Worm (Caenorhabditis elegans): Measurements from ENCODE around the gene sna-3.

sna-3 gene

DNA sequence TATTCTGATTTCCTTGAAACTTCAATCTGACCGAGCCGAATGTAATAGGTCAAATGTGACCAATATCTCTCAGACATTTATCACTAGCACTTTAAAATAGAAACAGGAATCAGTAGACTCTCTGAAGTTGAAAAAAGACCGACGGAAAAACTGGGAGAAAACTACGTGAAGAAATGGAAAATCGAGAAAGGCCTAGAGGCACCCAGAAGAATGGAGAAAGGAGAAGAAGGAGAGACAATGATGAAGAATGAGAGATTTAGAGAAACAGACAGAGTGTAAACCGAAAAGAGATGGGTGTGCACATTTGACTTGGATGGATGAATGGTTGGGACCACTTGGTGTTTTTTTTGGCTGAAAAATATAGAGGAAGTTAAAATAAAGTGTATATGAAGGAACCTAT, 36.0 kb downstream of the sna-3 start:
- no peak for TF ChIP-seq unc-62 (GFP tag; optimal IDR thresholded peaks at IDR 0.05)

DNA sequence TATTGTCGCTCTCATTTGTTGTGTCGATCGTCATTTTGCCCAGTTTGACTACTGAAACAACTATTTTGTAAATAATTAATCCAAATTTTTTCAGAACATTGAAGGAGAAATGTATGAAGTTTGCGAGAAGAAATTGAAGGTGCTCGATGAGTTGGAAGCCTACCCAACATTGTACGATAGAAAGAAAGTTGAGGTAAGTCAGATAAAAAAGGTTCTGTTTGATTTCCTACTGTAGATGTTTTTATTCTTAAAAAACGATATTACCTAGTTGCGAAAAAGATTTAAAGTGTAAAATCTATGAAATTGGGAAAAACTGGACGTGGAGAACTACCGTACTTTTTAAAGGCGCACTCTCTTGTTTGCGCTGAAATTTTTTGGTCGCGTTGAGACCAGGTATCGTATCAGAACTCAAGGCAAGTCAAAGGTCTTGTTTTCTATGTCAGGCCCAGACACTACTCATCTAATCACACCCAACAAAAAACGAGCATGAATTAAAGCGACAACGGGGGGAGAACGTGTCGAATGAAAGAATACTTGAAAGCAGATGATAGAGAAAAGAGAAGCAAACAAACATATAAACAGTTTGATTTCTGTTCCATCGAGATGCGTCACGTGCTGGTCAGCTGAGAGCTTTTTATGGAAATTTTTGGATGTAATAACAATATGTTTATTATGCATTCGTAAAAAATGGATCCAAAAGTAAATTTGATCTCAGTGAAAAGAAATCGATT, 37.3 kb downstream of the sna-3 start, which contains the start of gene efk-1:
TSS of gene efk-1 (minus strand) at position 51 of the 731 bp plus-strand sequence.
- no peak for TF ChIP-seq unc-62 (GFP tag; optimal IDR thresholded peaks at IDR 0.05)

DNA sequence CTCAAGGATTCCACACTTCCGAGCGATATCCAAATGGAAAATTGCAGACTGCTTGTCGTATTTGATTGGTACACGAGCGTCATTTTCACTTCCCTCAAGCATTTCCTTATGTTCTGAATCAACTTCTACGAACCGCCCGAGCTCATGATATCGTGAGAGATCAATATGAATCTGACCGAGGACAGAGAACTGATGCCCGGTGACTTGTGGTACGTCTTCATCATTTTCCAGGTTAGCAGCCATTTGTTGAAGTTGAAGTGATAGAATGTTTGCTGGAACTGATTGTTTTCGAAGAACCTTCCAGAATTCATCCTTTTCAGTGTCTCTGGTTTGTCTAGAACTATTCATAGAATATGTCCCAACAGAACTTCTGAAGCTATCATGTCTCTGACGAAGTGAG, 39.4 kb downstream of the sna-3 start:
- no peak for TF ChIP-seq unc-62 (GFP tag; optimal IDR thresholded peaks at IDR 0.05)

- no peak for TF ChIP-seq unc-62 (GFP tag; optimal IDR thresholded peaks at IDR 0.05)
Measured at ce11 chrIII:6165240-6165639, 40.8 kb downstream of the sna-3 start.

- TF ChIP-seq unc-62 (GFP tag; optimal IDR thresholded peaks at IDR 0.05): no peak
Measured at ce11 chrIII:6164253-6164971, 41.6 kb downstream of the sna-3 start, which contains the start of gene F42A10.9. TSS of gene F42A10.9 (plus strand) at chrIII:6164573.

ce11 chrIII:6163381-6163780, 42.6 kb downstream of the sna-3 start:
- TF ChIP-seq unc-62 (GFP tag; optimal IDR thresholded peaks at IDR 0.05): no peak

ce11 chrIII:6158642-6159475, 47.2 kb downstream of the sna-3 start, which contains the start of gene nfm-1:
TSS of gene nfm-1 (plus strand) at chrIII:6159453.
- TF ChIP-seq unc-62 (GFP tag; optimal IDR thresholded peaks at IDR 0.05): no peak

DNA sequence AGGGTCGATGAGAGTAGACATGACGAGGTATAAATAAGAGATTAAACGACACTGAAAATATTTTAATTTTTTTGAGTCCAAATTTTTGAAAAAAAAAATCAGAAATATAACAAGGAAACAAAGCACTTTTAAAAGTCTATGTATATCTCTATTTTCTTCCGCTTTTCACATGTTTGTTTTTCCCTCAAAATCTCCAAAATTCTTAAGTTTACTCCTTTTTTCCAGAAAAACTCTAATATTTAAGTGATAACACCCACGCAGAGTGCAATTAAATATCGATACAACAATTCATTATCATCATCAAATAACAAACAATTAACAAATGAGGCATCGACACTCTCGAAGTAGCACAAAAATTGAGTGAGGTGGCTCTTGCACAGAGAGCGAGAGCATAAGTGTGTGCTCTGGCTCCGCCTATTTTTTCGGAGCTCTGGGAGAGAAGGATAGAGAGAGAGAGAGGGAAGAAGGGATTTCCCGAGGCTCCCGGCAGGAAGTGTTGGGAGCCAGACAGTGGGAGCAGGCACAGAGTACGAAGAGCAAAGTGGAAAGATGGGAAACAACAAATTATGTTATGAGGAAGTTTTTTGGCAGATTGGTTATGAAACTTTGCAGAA, 48.2 kb downstream of the sna-3 start, which contains the start of gene anmt-2:
TSS of gene anmt-2 (minus strand) at position 51 of the 614 bp plus-strand sequence.
- no peak for TF ChIP-seq unc-62 (GFP tag; optimal IDR thresholded peaks at IDR 0.05)

ce11 chrIII:6155787-6156186, 50.2 kb downstream of the sna-3 start:
- TF ChIP-seq unc-62 (GFP tag; optimal IDR thresholded peaks at IDR 0.05): no peak

DNA sequence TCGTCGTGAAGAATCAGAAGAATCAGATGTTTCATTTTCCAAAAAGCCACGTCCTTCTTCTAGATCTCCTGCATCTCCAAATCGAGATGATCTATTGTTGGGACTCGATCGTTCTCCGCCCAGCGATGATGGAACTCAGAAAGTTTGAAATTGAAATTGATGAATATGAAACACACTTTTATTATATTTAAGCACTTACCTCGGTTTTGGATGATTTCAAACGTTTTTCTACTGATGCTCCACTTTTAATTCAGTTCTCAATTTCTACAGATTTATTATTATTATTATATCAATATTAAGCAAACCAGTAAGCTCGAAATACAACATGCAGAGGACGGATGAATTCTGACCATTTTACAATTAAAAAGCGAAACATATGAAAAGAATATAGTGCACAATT, 51.4 kb downstream of the sna-3 start:
- no peak for TF ChIP-seq unc-62 (GFP tag; optimal IDR thresholded peaks at IDR 0.05)

Data from whole organism, dauer.